Worm (Caenorhabditis elegans): Measurements from ENCODE around the gene bath-38.

DNA sequence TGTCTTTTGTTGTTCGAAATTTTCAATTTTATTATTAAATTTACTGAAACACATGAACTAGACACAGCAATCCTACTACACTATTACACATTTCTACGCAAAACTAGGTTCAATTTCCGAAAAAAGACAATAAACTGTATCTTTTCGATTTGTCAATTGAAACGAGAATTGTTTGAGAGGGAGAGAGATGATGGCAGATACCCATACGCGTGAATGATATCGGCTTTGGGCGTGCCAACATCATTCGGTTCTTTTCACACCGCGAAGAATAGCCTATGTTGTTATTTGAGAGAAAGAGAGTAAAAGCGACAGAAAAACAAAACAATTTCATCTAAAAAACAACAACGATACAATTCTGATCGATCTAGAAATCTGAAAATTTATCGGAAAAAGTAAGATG, 33.3 kb downstream of the bath-38 start:
- TF ChIP-seq unc-62 (GFP tag; optimal IDR thresholded peaks at IDR 0.05): no peak
- TF ChIP-seq skn-1 (tag; optimal IDR thresholded peaks at IDR 0.05): no peak
- no peak for TF ChIP-seq fos-1 (tag; optimal IDR thresholded peaks at IDR 0.05)
- no peak for TF ChIP-seq nhr-11 (tag; optimal IDR thresholded peaks at IDR 0.05)
- no peak for TF ChIP-seq nhr-76 (tag; optimal IDR thresholded peaks at IDR 0.05)
- no peak for TF ChIP-seq nhr-23 (tag; optimal IDR thresholded peaks at IDR 0.05)
- TF ChIP-seq ztf-11 (tag; optimal IDR thresholded peaks at IDR 0.05): no peak
- TF ChIP-seq nhr-12 (tag; optimal IDR thresholded peaks at IDR 0.05): no peak
- no peak for TF ChIP-seq ama-1 (optimal IDR thresholded peaks at IDR 0.05)

Measured in whole organism, L3 larva.